Worm (Caenorhabditis elegans): Measurements from ENCODE around the gene mett-10.

The mett-10 gene

ce11 chrIII:10153003-10153402 lies 38.2 kb downstream of the mett-10 start (continued):
- TF ChIP-seq gmeb-1 (tag; optimal IDR thresholded peaks at IDR 0.05) (no peak), ztf-11 (tag; optimal IDR thresholded peaks at IDR 0.05) (no peak)

- TF ChIP-seq elt-3 (tag; optimal IDR thresholded peaks at IDR 0.05) (no peak), F13H6.1 (tag; optimal IDR thresholded peaks at IDR 0.05) (peak; percentile 39), lsy-2 (tag; optimal IDR thresholded peaks at IDR 0.05) (peak in 1 of 2 experiments; percentile 20), sma-9 (GFP tag; optimal IDR thresholded peaks at IDR 0.05) (peak; percentile 20), sma-9 (tag; optimal IDR thresholded peaks at IDR 0.05) (no peak)
Measured at ce11 chrIII:10154993-10155392, 40.2 kb downstream of the mett-10 start.

ce11 chrIII:10156269-10156668 lies 41.4 kb downstream of the mett-10 start:
- TF ChIP-seq lin-11 (tag; optimal IDR thresholded peaks at IDR 0.05) (no peak), nhr-237 (tag; optimal IDR thresholded peaks at IDR 0.05) (no peak), dmd-4 (tag; optimal IDR thresholded peaks at IDR 0.05) (no peak), nhr-10 (tag; optimal IDR thresholded peaks at IDR 0.05) (no peak), lin-39 (tag; optimal IDR thresholded peaks at IDR 0.05) (no peak), Y55F3AM.14 (GFP tag; optimal IDR thresholded peaks at IDR 0.05) (no peak), fos-1 (tag; optimal IDR thresholded peaks at IDR 0.05) (no peak), aly-2 (tag; optimal IDR thresholded peaks at IDR 0.05) (no peak), nhr-11 (tag; optimal IDR thresholded peaks at IDR 0.05) (no peak), alr-1 (tag; optimal IDR thresholded peaks at IDR 0.05) (no peak), zag-1 (tag; optimal IDR thresholded peaks at IDR 0.05) (no peak), sem-4 (tag; optimal IDR thresholded peaks at IDR 0.05) (no peak), mab-5 (tag; optimal IDR thresholded peaks at IDR 0.05) (no peak), nhr-25 (tag; optimal IDR thresholded peaks at IDR 0.05) (no peak), skn-1 (tag; optimal IDR thresholded peaks at IDR 0.05) (no peak), blmp-1 (tag; optimal IDR thresholded peaks at IDR 0.05; ENCODE audit: insufficient read depth) (no peak), elt-1 (tag; optimal IDR thresholded peaks at IDR 0.05) (no peak)

- TF ChIP-seq lsy-2 (tag; optimal IDR thresholded peaks at IDR 0.05): no peak
- no peak for TF ChIP-seq dmd-4 (tag; optimal IDR thresholded peaks at IDR 0.05)
- no peak for TF ChIP-seq ztf-1 (GFP tag; conservative IDR thresholded peaks at IDR 0.05)
- no peak for TF ChIP-seq elt-1 (tag; optimal IDR thresholded peaks at IDR 0.05)
- no peak for TF ChIP-seq elt-3 (tag; optimal IDR thresholded peaks at IDR 0.05)
- no peak for TF ChIP-seq nhr-129 (tag; optimal IDR thresholded peaks at IDR 0.05)
- TF ChIP-seq F13H6.1 (tag; optimal IDR thresholded peaks at IDR 0.05): no peak
- no peak for TF ChIP-seq ztf-4 (tag; optimal IDR thresholded peaks at IDR 0.05)
- TF ChIP-seq sma-9 (GFP tag; optimal IDR thresholded peaks at IDR 0.05): no peak
- TF ChIP-seq sma-9 (tag; optimal IDR thresholded peaks at IDR 0.05): no peak
- TF ChIP-seq nhr-11 (tag; optimal IDR thresholded peaks at IDR 0.05): no peak
- no peak for TF ChIP-seq ceh-82 (tag; optimal IDR thresholded peaks at IDR 0.05)
- no peak for TF ChIP-seq peb-1 (tag; optimal IDR thresholded peaks at IDR 0.05)
- no peak for TF ChIP-seq mdl-1 (tag; optimal IDR thresholded peaks at IDR 0.05)
- TF ChIP-seq skn-1 (tag; optimal IDR thresholded peaks at IDR 0.05): no peak
- no peak for TF ChIP-seq R02D3.7 (tag; optimal IDR thresholded peaks at IDR 0.05)
Measured at ce11 chrIII:10160385-10160784, 45.5 kb downstream of the mett-10 start, which contains the start of the genes K08E5.5 and mua-3. Gene K08E5.5, minus strand, starts transcription at chrIII:10160485. Gene mua-3, plus strand, starts transcription at chrIII:10160697.

Measured in whole organism, L2 larva.